Worm (Caenorhabditis elegans) whole organism, L3 larva: ENCODE data around the gene ddx-19.

Experiments used
- R02D3.7 ChIP-seq: fragments of 150-350 bp; optimal IDR thresholded peaks from 2 replicates; lab custom pipeline; 2014; ENCODE audit warnings: missing biosample characterization, missing genetic modification characterization
- ZK546.5 ChIP-seq: sonication (generic microtip); optimal IDR thresholded peaks from 2 replicates; lab custom pipeline; 2017; ENCODE audit warnings: missing biosample characterization, missing genetic modification characterization
- ama-1 ChIP-seq: fragments of 150-350 bp; optimal IDR thresholded peaks from 2 replicates; lab custom pipeline; 2018
- ceh-16 ChIP-seq: sonication (generic microtip); optimal IDR thresholded peaks from 2 replicates; lab custom pipeline; 2017; ENCODE audit warnings: missing biosample characterization, missing genetic modification characterization
- ceh-82 ChIP-seq: fragments of 150-350 bp; optimal IDR thresholded peaks from 2 replicates; lab custom pipeline; 2014; ENCODE audit warnings: missing biosample characterization, missing genetic modification characterization
- ceh-9 ChIP-seq: sonication (generic microtip); optimal IDR thresholded peaks from 2 replicates; lab custom pipeline; 2018; ENCODE audit warnings: missing biosample characterization, missing genetic modification characterization
- daf-12 ChIP-seq: fragments of 150-350 bp; optimal IDR thresholded peaks from 2 replicates; lab custom pipeline; 2014; ENCODE audit warnings: missing biosample characterization, missing genetic modification reagents, missing genetic modification characterization
- egl-27 ChIP-seq: sonication (generic microtip); optimal IDR thresholded peaks from 4 replicates; lab custom pipeline; 2017; ENCODE audit warnings: missing biosample characterization, missing genetic modification reagents, missing genetic modification characterization
- egl-5 ChIP-seq: fragments of 150-350 bp; optimal IDR thresholded peaks from 2 replicates; lab custom pipeline; 2017; ENCODE audit warnings: missing biosample characterization, missing genetic modification reagents, missing genetic modification characterization, inconsistent platforms
- elt-2 ChIP-seq: sonication (generic microtip); optimal IDR thresholded peaks from 2 replicates; lab custom pipeline; 2016; ENCODE audit warnings: missing genetic modification reagents, mild to moderate bottlenecking, missing genetic modification characterization, missing compliant biosample characterization
- elt-3 ChIP-seq, 3 experiments: fragments of 150-350 bp in 1 of 3; sonication (generic microtip) in 2 of 3; optimal IDR thresholded peaks; 2 replicates in 2 of 3; 4 replicates in 1 of 3; lab custom pipeline; 2014 to 2017; ENCODE audit warnings: missing biosample characterization in 3 of 3, missing genetic modification characterization in 3 of 3
- eor-1 ChIP-seq, 2 experiments: fragments of 150-350 bp; optimal IDR thresholded peaks; 2 replicates each; lab custom pipeline; 2014 to 2018; ENCODE audit warnings: missing biosample characterization in 2 of 2, missing genetic modification characterization in 2 of 2
- fkh-10 ChIP-seq: sonication (generic microtip); optimal IDR thresholded peaks from 2 replicates; lab custom pipeline; 2017; ENCODE audit warnings: missing biosample characterization, missing genetic modification reagents, missing genetic modification characterization
- fkh-2 ChIP-seq: fragments of 150-350 bp; optimal IDR thresholded peaks from 2 replicates; lab custom pipeline; 2014; ENCODE audit warnings: missing biosample characterization, missing genetic modification reagents, missing genetic modification characterization
- hmg-11 ChIP-seq: sonication (generic microtip); optimal IDR thresholded peaks from 2 replicates; lab custom pipeline; 2016; ENCODE audit warnings: missing genetic modification characterization, missing compliant biosample characterization
- jun-1 ChIP-seq: fragments of 150-350 bp; optimal IDR thresholded peaks from 2 replicates; lab custom pipeline; 2014; ENCODE audit warnings: missing biosample characterization, missing genetic modification reagents, missing genetic modification characterization
- lin-15B ChIP-seq: fragments of 150-350 bp; optimal IDR thresholded peaks from 2 replicates; lab custom pipeline; 2014; ENCODE audit warnings: missing biosample characterization, missing genetic modification characterization
- lin-39 ChIP-seq: fragments of 150-350 bp; optimal IDR thresholded peaks from 2 replicates; lab custom pipeline; 2018; ENCODE audit warnings: missing biosample characterization, missing genetic modification reagents, missing genetic modification characterization
- mdl-1 ChIP-seq: fragments of 150-350 bp; optimal IDR thresholded peaks from 2 replicates; lab custom pipeline; 2014; ENCODE audit warnings: missing biosample characterization, missing genetic modification characterization
- mml-1 ChIP-seq: fragments of 150-350 bp; sonication (generic microtip); optimal IDR thresholded peaks from 3 replicates; lab custom pipeline; 2014; ENCODE audit warnings: missing biosample characterization, missing genetic modification characterization
- nfya-1 ChIP-seq: sonication (generic microtip); optimal IDR thresholded peaks from 2 replicates; lab custom pipeline; 2017; ENCODE audit warnings: missing genetic modification characterization, mild to moderate bottlenecking, missing compliant biosample characterization, antibody characterized with exemption, moderate library complexity; ENCODE audit not compliant: insufficient read depth
- nhr-12 ChIP-seq: fragments of 150-350 bp; optimal IDR thresholded peaks from 2 replicates; lab custom pipeline; 2014; ENCODE audit warnings: missing biosample characterization, missing genetic modification characterization
- nhr-23 ChIP-seq: fragments of 150-350 bp; optimal IDR thresholded peaks from 2 replicates; lab custom pipeline; 2014; ENCODE audit warnings: missing biosample characterization, missing genetic modification reagents, missing genetic modification characterization
- nhr-237 ChIP-seq: fragments of 150-350 bp; optimal IDR thresholded peaks from 2 replicates; lab custom pipeline; 2014; ENCODE audit warnings: missing biosample characterization, missing genetic modification characterization
- nhr-25 ChIP-seq: sonication (generic microtip); optimal IDR thresholded peaks from 2 replicates; lab custom pipeline; 2017; ENCODE audit warnings: missing biosample characterization, missing genetic modification characterization
- nhr-67 ChIP-seq: fragments of 150-350 bp; optimal IDR thresholded peaks from 2 replicates; lab custom pipeline; 2014; ENCODE audit warnings: missing biosample characterization, missing genetic modification characterization
- nhr-77 ChIP-seq: fragments of 150-350 bp; optimal IDR thresholded peaks from 2 replicates; lab custom pipeline; 2014; ENCODE audit warnings: missing biosample characterization, missing genetic modification characterization
- pha-4 ChIP-seq: fragments of 150-350 bp; optimal IDR thresholded peaks from 2 replicates; lab custom pipeline; 2014; ENCODE audit warnings: missing biosample characterization, missing genetic modification reagents, missing genetic modification characterization
- pqm-1 ChIP-seq: fragments of 150-350 bp; optimal IDR thresholded peaks from 2 replicates; lab custom pipeline; 2017; ENCODE audit warnings: missing biosample characterization, missing genetic modification characterization, inconsistent platforms
- skn-1 ChIP-seq: fragments of 150-350 bp; optimal IDR thresholded peaks from 2 replicates; lab custom pipeline; 2014; ENCODE audit warnings: missing biosample characterization, missing genetic modification characterization
- unc-39 ChIP-seq: sonication (generic microtip); optimal IDR thresholded peaks from 4 replicates; lab custom pipeline; 2017; ENCODE audit warnings: missing biosample characterization, missing genetic modification characterization
- unc-62 ChIP-seq: fragments of 150-350 bp; sonication (generic microtip); optimal IDR thresholded peaks from 4 replicates; lab custom pipeline; 2014; ENCODE audit warnings: missing biosample characterization, missing genetic modification reagents, missing genetic modification characterization
- ztf-11 ChIP-seq: fragments of 150-350 bp; optimal IDR thresholded peaks from 2 replicates; lab custom pipeline; 2014; ENCODE audit warnings: missing biosample characterization, missing genetic modification characterization
- ztf-4 ChIP-seq: fragments of 150-350 bp; optimal IDR thresholded peaks from 2 replicates; lab custom pipeline; 2014; ENCODE audit warnings: missing biosample characterization, missing genetic modification characterization

ddx-19 gene

ce11 chrII:8883559-8883958, 1.1 kb upstream of the ddx-19 start, which contains the start of gene rha-1:
rha-1 (minus strand) TSS chrII:8883659.
- no peak for TF ChIP-seq nhr-25 (tag; lab: Kevin White, UChicago)
- no peak for TF ChIP-seq nhr-67 (tag; lab: Kevin White, UChicago)
- TF ChIP-seq fkh-10 (GFP tag; lab: Kevin White, UChicago), result no peak
- no peak for TF ChIP-seq lin-39 (tag; lab: Kevin White, UChicago)
- no peak for TF ChIP-seq eor-1 (tag; optimal IDR thresholded peaks at IDR 0.05; lab: Kevin White, UChicago)
- no peak for TF ChIP-seq unc-62 (GFP tag; lab: Kevin White, UChicago)
- TF ChIP-seq daf-12 (tag; lab: Kevin White, UChicago), result no peak
- no peak for TF ChIP-seq elt-2
- TF ChIP-seq ama-1 (lab: Kevin White, UChicago), result no peak
- no peak for TF ChIP-seq nfya-1
- no peak for TF ChIP-seq lin-15B (tag; lab: Kevin White, UChicago)
- TF ChIP-seq ztf-11 (tag; lab: Kevin White, UChicago), result no peak
- no peak for TF ChIP-seq egl-5 (tag; lab: Kevin White, UChicago)
- TF ChIP-seq unc-39 (tag; lab: Kevin White, UChicago), result no peak
- TF ChIP-seq fkh-2 (tag; lab: Kevin White, UChicago), result no peak
- no peak for TF ChIP-seq jun-1 (tag; lab: Kevin White, UChicago)

DNA sequence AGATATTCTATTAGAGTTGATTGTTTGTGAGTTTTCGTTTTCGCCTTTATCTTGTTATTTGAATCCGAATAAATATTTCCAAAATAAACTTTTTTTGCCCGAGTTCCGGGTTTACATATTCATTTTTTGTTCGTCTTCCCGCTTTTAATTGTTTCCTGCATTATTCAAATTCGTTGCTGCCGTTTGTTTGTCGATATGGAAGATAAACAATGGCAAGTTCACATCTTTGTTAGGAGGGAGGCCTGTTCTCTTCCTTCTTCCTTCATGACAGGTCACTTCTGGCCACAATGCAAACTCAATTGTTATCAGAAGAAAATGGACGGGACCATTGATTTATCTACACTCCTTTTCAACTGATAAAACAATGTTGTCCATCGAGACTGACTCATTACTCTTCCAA, 4.9 kb downstream of the ddx-19 start:
- TF ChIP-seq pha-4 (tag; lab: Kevin White, UChicago), result peak; percentile 10
- no peak for TF ChIP-seq fkh-10 (GFP tag; lab: Kevin White, UChicago)

- TF ChIP-seq egl-27 (no peak), mdl-1 (tag; lab: Kevin White, UChicago) (no peak), ceh-16 (no peak), mml-1 (no peak), ceh-9 (tag; lab: Kevin White, UChicago) (no peak), jun-1 (tag; lab: Kevin White, UChicago) (no peak), nhr-237 (tag; lab: Kevin White, UChicago) (no peak), R02D3.7 (no peak), unc-39 (tag; lab: Kevin White, UChicago) (no peak), elt-3 (tag; optimal IDR thresholded peaks at IDR 0.05; lab: Kevin White, UChicago) (no peak), daf-12 (tag; lab: Kevin White, UChicago) (no peak), nhr-23 (no peak)
Observed at ce11 chrII:8890017-8890416, 5.3 kb downstream of the ddx-19 start.

ce11 chrII:8890530-8890929, 5.8 kb downstream of the ddx-19 start:
- TF ChIP-seq elt-2 (no peak), lin-39 (tag; lab: Kevin White, UChicago) (no peak), elt-3 (tag; optimal IDR thresholded peaks at IDR 0.05; lab: Kevin White, UChicago) (no peak), hmg-11 (tag; lab: Kevin White, UChicago) (no peak), nhr-77 (tag; lab: Kevin White, UChicago) (no peak), pqm-1 (tag; lab: Kevin White, UChicago) (no peak)

DNA sequence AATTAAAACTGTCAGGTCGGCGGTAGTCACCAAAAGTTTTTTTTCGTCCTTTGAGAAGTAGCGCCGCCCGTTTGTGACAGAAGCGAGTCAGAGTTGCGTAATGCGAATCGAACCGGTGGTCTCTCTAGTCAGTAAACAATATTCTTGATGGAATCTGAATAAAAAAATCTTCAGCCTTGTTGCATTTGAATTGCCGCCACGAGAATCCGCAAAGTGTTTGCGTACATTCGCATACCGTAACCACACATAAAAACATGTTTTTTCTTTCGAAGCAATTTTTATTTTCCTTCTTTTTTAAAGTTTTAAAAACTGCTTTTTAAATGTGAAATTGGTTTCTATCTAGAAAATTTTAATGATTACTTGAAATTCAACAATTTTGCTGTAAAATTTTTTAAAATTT, 6.3 kb downstream of the ddx-19 start:
- TF ChIP-seq mdl-1 (tag; lab: Kevin White, UChicago) (no peak), unc-62 (GFP tag; lab: Kevin White, UChicago) (no peak), ceh-82 (tag; lab: Kevin White, UChicago) (no peak), ama-1 (lab: Kevin White, UChicago) (no peak), pqm-1 (tag; lab: Kevin White, UChicago) (no peak), egl-5 (tag; lab: Kevin White, UChicago) (no peak), skn-1 (tag; lab: Kevin White, UChicago) (no peak), mml-1 (no peak), nfya-1 (no peak), ztf-4 (tag; lab: Kevin White, UChicago) (no peak), nhr-12 (tag; lab: Kevin White, UChicago) (no peak), ZK546.5 (tag; lab: Kevin White, UChicago) (no peak), hmg-11 (tag; lab: Kevin White, UChicago) (no peak)
- TF ChIP-seq, all 47 proteins: peak for 0
